Fruit fly (Drosophila melanogaster): ENCODE measurements around the gene CG7560.
A peak's percentile ranks its signal among the peaks of the same experiment; 100 is the strongest.

The CG7560 gene

dm6 chr3L:11417273-11418040, 7.5 kb upstream of the CG7560 start (continued):
- TF ChIP-seq MTF-1 (GFP tag; optimal IDR thresholded peaks at IDR 0.05; ENCODE audit: borderline replicate concordance) = peak; percentile 69
- TF ChIP-seq Kr (GFP tag; optimal IDR thresholded peaks at IDR 0.05) = no peak
- TF ChIP-seq CG13624 (GFP tag; optimal IDR thresholded peaks at IDR 0.05) = no peak
- no peak for TF ChIP-seq Sry-δ (GFP tag; optimal IDR thresholded peaks at IDR 0.05)
- peak; percentile 35 for TF ChIP-seq fd64A (GFP tag; optimal IDR thresholded peaks at IDR 0.05)
- TF ChIP-seq CG2889 (GFP tag; IDR thresholded peaks at IDR 0.05) = peak; percentile 48; the same call in 1 of the 3 replicates
- peak; percentile 95 for TF ChIP-seq tap (tag; optimal IDR thresholded peaks at IDR 0.05)
- peak; percentile 96 for TF ChIP-seq CG2712 (tag; optimal IDR thresholded peaks at IDR 0.05)
- TF ChIP-seq cas (GFP tag; IDR thresholded peaks at IDR 0.05) = peak; percentile 50; the same call in 1 of the 2 replicates
- TF ChIP-seq zfh1 (GFP tag; IDR thresholded peaks at IDR 0.05) = peak; percentile 93
- TF ChIP-seq esg (GFP tag; conservative IDR thresholded peaks at IDR 0.05) = peak; percentile 89
- TF ChIP-seq CG12769 (tag; optimal IDR thresholded peaks at IDR 0.05) = no peak
- peak; percentile 60 for TF ChIP-seq CG10565 (GFP tag; optimal IDR thresholded peaks at IDR 0.05)
- TF ChIP-seq wor (GFP tag; IDR thresholded peaks at IDR 0.05) = peak; percentile 87
- TF ChIP-seq CG12071 (GFP tag; optimal IDR thresholded peaks at IDR 0.05) = peak; percentile 76
- TF ChIP-seq CG16813 (GFP tag; IDR thresholded peaks at IDR 0.05; ENCODE audit: partially characterized antibody) = peak; percentile 60; the same call in 2 of the 3 replicates
- peak; percentile 63 for TF ChIP-seq CG2120 (GFP tag; optimal IDR thresholded peaks at IDR 0.05)
- peak; percentile 63 for TF ChIP-seq CG5953 (GFP tag; IDR thresholded peaks at IDR 0.05)
- peak; percentile 90 for TF ChIP-seq Sox102F (GFP tag; optimal IDR thresholded peaks at IDR 0.05)
- peak; percentile 72 for TF ChIP-seq CG14860 (GFP tag; IDR thresholded peaks at IDR 0.05; ENCODE audit: partially characterized antibody)
- TF ChIP-seq Neu2 (GFP tag; optimal IDR thresholded peaks at IDR 0.05; ENCODE audit: borderline replicate concordance) = no peak
- peak; percentile 31; the same call in 1 of the 2 replicates for TF ChIP-seq tna (GFP tag; IDR thresholded peaks at IDR 0.05; ENCODE audit: partially characterized antibody)
- TF ChIP-seq CG10654 (GFP tag; optimal IDR thresholded peaks at IDR 0.05) = peak; percentile 85
- TF ChIP-seq CG15479 (GFP tag; optimal IDR thresholded peaks at IDR 0.05) = peak; percentile 10
- peak; percentile 92 for TF ChIP-seq CG6689 (GFP tag; IDR thresholded peaks at IDR 0.05)
- peak; percentile 92 for TF ChIP-seq dmrt99B (tag; optimal IDR thresholded peaks at IDR 0.05)
- TF ChIP-seq trem (tag; optimal IDR thresholded peaks at IDR 0.05) = peak; percentile 89
- peak; percentile 74 for TF ChIP-seq ttk (GFP tag; IDR thresholded peaks at IDR 0.05)
- TF ChIP-seq CG7357 (GFP tag; IDR thresholded peaks at IDR 0.05) = peak; percentile 85
- TF ChIP-seq CG31388 (GFP tag; optimal IDR thresholded peaks at IDR 0.05) = peak; percentile 64
- TF ChIP-seq br (optimal IDR thresholded peaks at IDR 0.05) = no peak
- peak; percentile 80 for TF ChIP-seq CG32532 (GFP tag; IDR thresholded peaks at IDR 0.05)
- TF ChIP-seq CG6854 (GFP tag; optimal IDR thresholded peaks at IDR 0.05) = peak; percentile 70
- peak; percentile 43; the same call in 1 of the 2 replicates for TF ChIP-seq CG13287 (GFP tag; IDR thresholded peaks at IDR 0.05; ENCODE audit: partially characterized antibody)
- peak; percentile 83 for TF ChIP-seq tio (GFP tag; optimal IDR thresholded peaks at IDR 0.05)
- no peak for TF ChIP-seq MESR4 (GFP tag; optimal IDR thresholded peaks at IDR 0.05)
- no peak for TF ChIP-seq Hey (tag; optimal IDR thresholded peaks at IDR 0.05)
- TF ChIP-seq CG10543 (GFP tag; optimal IDR thresholded peaks at IDR 0.05) = peak; percentile 90
- peak; percentile 92 for TF ChIP-seq CG32767 (GFP tag; IDR thresholded peaks at IDR 0.05)
- TF ChIP-seq ERR (GFP tag; optimal IDR thresholded peaks at IDR 0.05) = peak; percentile 38
- peak; percentile 60 for TF ChIP-seq CG12942 (GFP tag; optimal IDR thresholded peaks at IDR 0.05)
- TF ChIP-seq Bdp1 (GFP tag; optimal IDR thresholded peaks at IDR 0.05) = peak; percentile 55
- TF ChIP-seq jigr1 (GFP tag; IDR thresholded peaks at IDR 0.05) = peak; percentile 74
- no peak for TF ChIP-seq CG18011 (GFP tag; optimal IDR thresholded peaks at IDR 0.05)
- TF ChIP-seq her (GFP tag; optimal IDR thresholded peaks at IDR 0.05) = no peak
- peak; percentile 73 for TF ChIP-seq en (GFP tag; optimal IDR thresholded peaks at IDR 0.05)
- peak; percentile 74 for TF ChIP-seq Spps (tag; optimal IDR thresholded peaks at IDR 0.05)
- TF ChIP-seq CoRest (tag; optimal IDR thresholded peaks at IDR 0.05) = peak; percentile 94
- peak; percentile 75 for TF ChIP-seq pum (GFP tag; optimal IDR thresholded peaks at IDR 0.05)
